Worm (Caenorhabditis elegans) whole organism, early embryonic: ENCODE measurements around the gene C06B8.2.

ENCODE experiments used
- B0310.2 ChIP-seq: sonication (generic microtip); optimal IDR thresholded peaks from 2 replicates; lab custom pipeline; 2016; ENCODE audit warnings: mild to moderate bottlenecking, missing genetic modification characterization, missing compliant biosample characterization
- F13C5.2 ChIP-seq: sonication (generic microtip); optimal IDR thresholded peaks from 2 replicates; lab custom pipeline; 2017; ENCODE audit warnings: mild to moderate bottlenecking, missing genetic modification characterization, inconsistent platforms, missing compliant biosample characterization
- aly-1 ChIP-seq: sonication (generic microtip); optimal IDR thresholded peaks from 2 replicates; lab custom pipeline; 2016; ENCODE audit warnings: missing genetic modification characterization, missing compliant biosample characterization
- ama-1 ChIP-seq: fragments of 150-350 bp; optimal IDR thresholded peaks from 2 replicates; lab custom pipeline; 2014
- ceh-13 ChIP-seq: fragments of 200-800 bp; sonication (Bioruptor generic); optimal IDR thresholded peaks from 2 replicates; lab custom pipeline; 2018; ENCODE audit warnings: mild to moderate bottlenecking, missing genetic modification characterization, missing compliant biosample characterization
- ceh-36 ChIP-seq: sonication (generic microtip); optimal IDR thresholded peaks from 2 replicates; lab custom pipeline; 2016; ENCODE audit warnings: missing genetic modification characterization, inconsistent platforms, missing compliant biosample characterization
- ets-7 ChIP-seq: sonication (generic microtip); optimal IDR thresholded peaks from 2 replicates; lab custom pipeline; 2016; ENCODE audit warnings: missing genotype, missing genetic modification characterization, missing compliant biosample characterization
- flt-1 ChIP-seq: fragments of 200-800 bp; sonication (Bioruptor generic); IDR thresholded peaks from 2 replicates; pipeline ENCODE4 v1.3.6; 2022; ENCODE audit warnings: missing genetic modification characterization, missing compliant biosample characterization
- hmg-4 ChIP-seq: fragments of 200-800 bp; sonication (Bioruptor generic); optimal IDR thresholded peaks from 2 replicates; lab custom pipeline; 2018; ENCODE audit warnings: mild to moderate bottlenecking, missing genetic modification characterization, missing compliant biosample characterization
- hnd-1 ChIP-seq: sonication (generic microtip); optimal IDR thresholded peaks from 2 replicates; lab custom pipeline; 2016; ENCODE audit warnings: missing genetic modification characterization, missing compliant biosample characterization
- pes-1 ChIP-seq: fragments of 200-800 bp; sonication (Bioruptor generic); IDR thresholded peaks from 2 replicates; pipeline ENCODE4 v1.3.6; 2022; ENCODE audit warnings: missing genetic modification reagents, missing genetic modification characterization, missing compliant biosample characterization
- sea-1 ChIP-seq: fragments of 200-800 bp; sonication (Bioruptor generic); conservative IDR thresholded peaks from 2 replicates; pipeline ENCODE4 v1.3.6; 2022; ENCODE audit warnings: missing genetic modification characterization, missing compliant biosample characterization
- tbx-11 ChIP-seq: fragments of 200-800 bp; sonication (Bioruptor generic); IDR thresholded peaks from 2 replicates; pipeline ENCODE4 v1.3.6; 2022; ENCODE audit warnings: missing genetic modification characterization, missing compliant biosample characterization
- tra-4 ChIP-seq: sonication (generic microtip); optimal IDR thresholded peaks from 2 replicates; lab custom pipeline; 2017; ENCODE audit warnings: missing genetic modification characterization, missing compliant biosample characterization

DNA sequence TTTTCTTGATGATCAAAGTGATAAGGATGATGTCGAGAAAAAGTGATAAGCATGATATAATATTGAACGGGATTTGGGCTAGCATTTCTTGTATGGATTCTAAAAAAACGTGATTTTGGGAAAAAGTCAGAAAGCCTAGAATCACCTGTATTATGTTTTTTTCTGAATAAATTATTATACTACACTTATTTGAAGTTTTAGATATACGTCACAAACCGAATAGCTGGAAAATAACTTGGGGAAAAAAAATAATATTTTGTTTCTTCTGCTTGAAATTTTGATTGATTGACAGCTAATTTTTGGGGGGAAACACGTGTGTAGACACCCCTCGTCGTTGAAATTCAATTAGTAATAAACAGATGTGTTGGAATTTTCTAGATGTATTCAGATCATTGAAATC is 14.0 kb upstream of the C06B8.2 start, which contains the start of gene str-264:
- TF ChIP-seq aly-1 (no peak), sea-1 (GFP tag; lab: Robert Waterston, UW) (no peak), B0310.2 (tag; lab: Kevin White, UChicago) (no peak), ama-1 (lab: Kevin White, UChicago) (no peak), ets-7 (tag; lab: Kevin White, UChicago) (no peak), ceh-13 (GFP tag; lab: Kevin White, UChicago) (no peak), pes-1 (GFP tag; lab: Robert Waterston, UW) (no peak), tra-4 (no peak), hnd-1 (no peak), flt-1 (GFP tag; lab: Robert Waterston, UW) (no peak), tbx-11 (GFP tag; lab: Robert Waterston, UW) (no peak), F13C5.2 (tag; lab: Kevin White, UChicago) (no peak), hmg-4 (GFP tag; lab: Kevin White, UChicago) (no peak), ceh-36 (tag; lab: Kevin White, UChicago) (no peak)
